Worm (Caenorhabditis elegans): ENCODE data around the gene ZK177.12.
"Not testable (repeated sequence)": the region's sequence is repeated elsewhere in the genome, so short reads cannot be mapped to it uniquely, and the experiment has no call there.

The ZK177.12 gene

DNA sequence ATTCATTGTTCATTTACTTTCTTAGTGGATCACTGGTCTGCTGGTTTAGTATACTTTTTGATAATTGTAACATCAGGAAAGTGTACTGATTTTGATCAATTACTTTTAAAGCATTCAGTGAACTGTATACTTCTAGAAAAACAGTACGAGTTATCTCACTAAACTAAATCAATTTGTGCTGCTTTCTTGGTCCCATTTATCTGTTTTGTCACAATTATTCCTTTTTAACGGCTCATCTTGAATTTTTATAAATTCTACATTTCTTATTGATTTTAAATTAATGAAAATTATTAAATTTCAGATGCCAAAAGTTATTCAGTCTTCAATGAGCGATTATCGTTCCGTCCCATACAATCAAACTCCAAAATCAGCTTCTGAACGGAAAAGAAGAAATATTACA, 13.4 kb downstream of the ZK177.12 start, which contains the start of gene hlh-25:
Gene hlh-25 (plus strand): TSS at position 301 of the 400 bp plus-strand sequence.
- not testable (repeated sequence) for TF ChIP-seq snpc-4, ZK546.5, nhr-77 (tag; optimal IDR thresholded peaks at IDR 0.05)

DNA sequence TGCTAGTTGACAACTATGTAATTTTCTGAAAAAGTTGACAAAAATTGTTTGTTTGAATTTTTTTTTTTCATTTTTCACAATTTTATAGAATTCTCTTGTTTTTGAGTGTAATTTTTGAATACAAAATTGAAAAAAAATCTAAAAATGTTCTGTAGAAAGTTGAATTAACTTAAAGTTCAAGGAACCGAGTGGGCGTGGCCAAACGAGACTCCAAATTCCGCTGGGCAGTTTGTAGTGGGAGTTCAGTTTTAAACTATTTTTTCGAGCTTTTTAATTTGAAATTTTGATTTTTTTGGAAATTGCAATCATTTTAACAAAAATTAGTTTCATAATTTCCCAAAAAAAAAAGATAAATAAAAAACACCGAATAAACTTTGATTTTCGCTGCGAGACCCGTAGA, 15.6 kb downstream of the ZK177.12 start:
- TF ChIP-seq ceh-82 (tag; optimal IDR thresholded peaks at IDR 0.05) (no peak), lsy-2 (tag; optimal IDR thresholded peaks at IDR 0.05) (no peak), zag-1 (tag; optimal IDR thresholded peaks at IDR 0.05) (no peak), nhr-129 (tag; optimal IDR thresholded peaks at IDR 0.05) (no peak), lin-13 (GFP tag; optimal IDR thresholded peaks at IDR 0.05) (no peak), fos-1 (tag; optimal IDR thresholded peaks at IDR 0.05) (no peak)

ce11 chrII:5537524-5537923, 16.0 kb downstream of the ZK177.12 start, which contains the start of gene C17C3.11:
TSS of gene C17C3.11 (plus strand) at chrII:5537824.
- TF ChIP-seq unc-55 (GFP tag; optimal IDR thresholded peaks at IDR 0.05): peak; percentile 46
- no peak for TF ChIP-seq ztf-11 (tag; optimal IDR thresholded peaks at IDR 0.05)
- no peak for TF ChIP-seq lsy-2 (tag; optimal IDR thresholded peaks at IDR 0.05)
- no peak for TF ChIP-seq ceh-16 (tag; optimal IDR thresholded peaks at IDR 0.05)
- TF ChIP-seq sma-3 (GFP tag; optimal IDR thresholded peaks at IDR 0.05): no peak
- TF ChIP-seq blmp-1 (tag; optimal IDR thresholded peaks at IDR 0.05; ENCODE audit: insufficient read depth): no peak
- no peak for TF ChIP-seq R02D3.7 (tag; optimal IDR thresholded peaks at IDR 0.05)
- TF ChIP-seq ZK546.5 (tag; optimal IDR thresholded peaks at IDR 0.05): no peak
- no peak for TF ChIP-seq nhr-23 (tag; optimal IDR thresholded peaks at IDR 0.05)

DNA sequence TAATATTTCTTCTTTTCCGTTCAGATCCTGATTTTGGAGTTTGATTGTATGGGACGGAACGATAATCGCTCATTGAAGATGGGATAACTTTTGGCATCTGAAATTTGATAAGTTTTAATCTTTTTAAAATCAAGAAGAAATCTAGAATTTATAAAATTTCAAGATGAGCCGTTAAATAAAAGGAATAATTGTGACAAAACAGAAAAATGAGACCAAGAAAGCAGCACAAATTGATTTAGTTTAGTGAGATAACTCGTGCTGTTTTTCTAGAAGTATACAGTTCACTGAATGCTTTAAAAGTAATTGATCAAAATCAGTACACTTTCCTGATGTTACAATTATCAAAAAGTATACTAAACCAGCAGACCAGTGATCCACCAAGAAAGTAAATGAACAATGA, 18.6 kb downstream of the ZK177.12 start, which contains the start of gene hlh-27:
Gene hlh-27 (minus strand): TSS at position 101 of the 400 bp plus-strand sequence.
- not testable (repeated sequence) for TF ChIP-seq lin-39, gmeb-1, nhr-25 (tag; optimal IDR thresholded peaks at IDR 0.05)

DNA sequence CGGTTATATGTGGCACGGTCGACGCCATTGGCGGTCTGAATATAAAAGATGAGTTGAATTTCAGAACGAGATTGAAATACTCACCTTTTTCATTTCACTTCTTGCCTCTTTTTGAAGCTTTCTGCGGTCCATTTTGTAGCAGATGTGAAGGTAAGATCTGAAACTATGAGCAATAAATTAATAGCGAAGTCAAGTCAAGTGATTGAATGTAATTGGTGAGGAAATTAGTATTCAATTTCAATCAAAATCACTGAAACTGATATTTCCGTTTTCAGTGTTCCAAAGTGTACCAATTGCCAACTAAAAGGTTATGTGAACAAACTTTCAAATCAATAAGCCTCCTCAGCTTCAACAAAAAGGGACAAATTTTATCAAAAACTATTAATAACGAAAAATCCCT, 20.2 kb downstream of the ZK177.12 start, which contains the start of gene C17C3.24:
Gene C17C3.24 (minus strand): TSS at position 101 of the 400 bp plus-strand sequence.
- no peak for TF ChIP-seq skn-1 (tag; optimal IDR thresholded peaks at IDR 0.05)
- TF ChIP-seq sma-9 (GFP tag; optimal IDR thresholded peaks at IDR 0.05): no peak
- no peak for TF ChIP-seq sma-9 (tag; optimal IDR thresholded peaks at IDR 0.05)
- TF ChIP-seq mdl-1 (tag; optimal IDR thresholded peaks at IDR 0.05): no peak
- TF ChIP-seq nhr-77 (tag; optimal IDR thresholded peaks at IDR 0.05): no peak
- no peak for TF ChIP-seq nhr-6 (tag; optimal IDR thresholded peaks at IDR 0.05)
- TF ChIP-seq dmd-4 (tag; optimal IDR thresholded peaks at IDR 0.05): no peak
- no peak for TF ChIP-seq nhr-25 (tag; optimal IDR thresholded peaks at IDR 0.05)
- TF ChIP-seq lin-39 (tag; optimal IDR thresholded peaks at IDR 0.05): no peak

DNA sequence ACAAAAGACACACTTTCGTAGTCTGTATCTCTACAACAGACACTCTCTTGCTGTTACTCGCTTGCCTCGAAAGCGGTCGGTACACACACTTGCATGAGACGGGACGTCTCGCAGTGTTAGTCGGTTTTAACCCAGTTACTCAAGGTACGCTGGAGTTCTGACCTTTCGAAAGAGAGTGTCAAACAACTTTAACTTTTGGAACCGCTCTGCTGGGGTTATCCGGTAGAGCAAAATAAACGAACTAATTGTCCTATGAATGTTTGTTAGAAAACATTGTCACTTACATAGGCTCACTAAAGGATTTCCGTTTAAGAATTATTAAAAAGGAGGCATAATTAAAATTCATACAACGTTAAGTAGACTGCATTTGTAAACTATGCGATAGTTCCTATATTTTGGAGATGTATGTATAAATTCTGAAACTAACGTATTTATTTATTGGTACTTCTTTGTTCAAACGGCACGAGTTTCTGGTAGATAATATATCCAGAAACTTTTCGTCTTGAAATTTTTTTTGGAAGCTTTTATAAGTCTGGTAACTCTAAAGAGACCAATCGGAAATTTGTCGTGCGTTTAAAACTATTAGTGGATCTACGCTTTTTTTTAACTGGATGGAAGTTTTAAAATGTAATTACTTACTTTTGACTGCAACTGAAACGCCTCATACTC, 22.1 kb downstream of the ZK177.12 start:
- TF ChIP-seq ztf-4 (tag; optimal IDR thresholded peaks at IDR 0.05) (peak; percentile 99), nhr-10 (tag; optimal IDR thresholded peaks at IDR 0.05) (peak; percentile 95), F13H6.1 (tag; optimal IDR thresholded peaks at IDR 0.05) (peak; percentile 98), Y55F3AM.14 (GFP tag; optimal IDR thresholded peaks at IDR 0.05) (peak; percentile 95), gmeb-1 (tag; optimal IDR thresholded peaks at IDR 0.05) (peak; percentile 95), sma-3 (GFP tag; optimal IDR thresholded peaks at IDR 0.05) (peak; percentile 98), nhr-21 (tag; optimal IDR thresholded peaks at IDR 0.05) (peak; percentile 99), mdl-1 (tag; optimal IDR thresholded peaks at IDR 0.05) (peak; percentile 88 to 92), nhr-12 (tag; optimal IDR thresholded peaks at IDR 0.05) (peak; percentile 74), lin-13 (GFP tag; optimal IDR thresholded peaks at IDR 0.05) (peak; percentile 98), aly-2 (tag; optimal IDR thresholded peaks at IDR 0.05) (peak; percentile 100), ama-1 (optimal IDR thresholded peaks at IDR 0.05) (peak; percentile 100), nhr-237 (tag; optimal IDR thresholded peaks at IDR 0.05) (peak; percentile 88), nhr-25 (tag; optimal IDR thresholded peaks at IDR 0.05) (peak; percentile 97), C34F6.9 (tag; optimal IDR thresholded peaks at IDR 0.05) (peak; percentile 99), nhr-11 (tag; optimal IDR thresholded peaks at IDR 0.05) (peak; percentile 81), egl-27 (tag; optimal IDR thresholded peaks at IDR 0.05) (peak; percentile 99), sem-4 (tag; optimal IDR thresholded peaks at IDR 0.05) (peak; percentile 98), elt-1 (tag; optimal IDR thresholded peaks at IDR 0.05) (no peak), lsy-2 (tag; optimal IDR thresholded peaks at IDR 0.05) (peak; percentile 94 to 97), ceh-82 (tag; optimal IDR thresholded peaks at IDR 0.05) (peak; percentile 87), nhr-77 (tag; optimal IDR thresholded peaks at IDR 0.05) (peak; percentile 65), zag-1 (tag; optimal IDR thresholded peaks at IDR 0.05) (peak; percentile 98), blmp-1 (tag; optimal IDR thresholded peaks at IDR 0.05; ENCODE audit: insufficient read depth) (peak; percentile 90), ztf-1 (GFP tag; conservative IDR thresholded peaks at IDR 0.05) (no peak), nhr-23 (tag; optimal IDR thresholded peaks at IDR 0.05) (no peak), ZK546.5 (tag; optimal IDR thresholded peaks at IDR 0.05) (peak; percentile 58), unc-55 (GFP tag; optimal IDR thresholded peaks at IDR 0.05) (peak; percentile 99), crh-2 (tag; optimal IDR thresholded peaks at IDR 0.05) (peak; percentile 99)

Data from whole organism, L2 larva.